Worm (Caenorhabditis elegans): Measurements from ENCODE around the gene K02E10.4.

Gene K02E10.4

ce11 chrX:2439728-2440127 lies 43.3 kb upstream of the K02E10.4 start:
- peak; percentile 67 for TF ChIP-seq nhr-80 (tag; optimal IDR thresholded peaks at IDR 0.05)
- TF ChIP-seq let-526 (GFP tag; IDR thresholded peaks at IDR 0.05): no peak
- no peak for TF ChIP-seq ztf-18 (tag; optimal IDR thresholded peaks at IDR 0.05)
- TF ChIP-seq unc-62 (GFP tag; optimal IDR thresholded peaks at IDR 0.05): no peak
- no peak for TF ChIP-seq F57C9.4 (tag; optimal IDR thresholded peaks at IDR 0.05)
- TF ChIP-seq atf-7 (tag; optimal IDR thresholded peaks at IDR 0.05): no peak
- no peak for TF ChIP-seq rec-8 (tag; optimal IDR thresholded peaks at IDR 0.05)
- TF ChIP-seq F22D6.2 (tag; optimal IDR thresholded peaks at IDR 0.05): no peak
- TF ChIP-seq lag-1 (GFP tag; IDR thresholded peaks at IDR 0.05): no peak
- no peak for TF ChIP-seq F39B2.1 (GFP tag; IDR thresholded peaks at IDR 0.05)
- peak; percentile 44 for TF ChIP-seq pha-4 (tag; optimal IDR thresholded peaks at IDR 0.05)
- TF ChIP-seq F10E7.11 (tag; optimal IDR thresholded peaks at IDR 0.05): no peak
- no peak for TF ChIP-seq ama-1 (optimal IDR thresholded peaks at IDR 0.05)
- TF ChIP-seq ama-1 (GFP tag; optimal IDR thresholded peaks at IDR 0.05): no peak
- TF ChIP-seq nhr-90 (tag; optimal IDR thresholded peaks at IDR 0.05): no peak
- no peak for TF ChIP-seq hmg-1.2 (GFP tag; IDR thresholded peaks at IDR 0.05)
- TF ChIP-seq ZK185.1 (tag; optimal IDR thresholded peaks at IDR 0.05; ENCODE audit: poor library complexity, severe bottlenecking): no peak
- peak; percentile 92 for TF ChIP-seq cebp-1 (GFP tag; IDR thresholded peaks at IDR 0.05)
- peak; percentile 95 for TF ChIP-seq cebp-1 (tag; optimal IDR thresholded peaks at IDR 0.05)
- TF ChIP-seq C06A6.2 (GFP tag; conservative IDR thresholded peaks at IDR 0.05): no peak
- TF ChIP-seq lin-40 (tag; optimal IDR thresholded peaks at IDR 0.05): no peak
- TF ChIP-seq lin-26 (GFP tag; IDR thresholded peaks at IDR 0.05): no peak
- no peak for TF ChIP-seq efl-1 (GFP tag; optimal IDR thresholded peaks at IDR 0.05)
- TF ChIP-seq lin-35 (GFP tag; optimal IDR thresholded peaks at IDR 0.05): no peak

- no peak for TF ChIP-seq ccch-3 (GFP tag; optimal IDR thresholded peaks at IDR 0.05)
- no peak for TF ChIP-seq mes-4 (tag; optimal IDR thresholded peaks at IDR 0.05)
- no peak for TF ChIP-seq Y67H2A.10 (GFP tag; conservative IDR thresholded peaks at IDR 0.05)
- TF ChIP-seq nhr-120 (GFP tag; IDR thresholded peaks at IDR 0.05): no peak
- no peak for TF ChIP-seq B0035.1 (tag; optimal IDR thresholded peaks at IDR 0.05)
- no peak for TF ChIP-seq ztf-18 (tag; optimal IDR thresholded peaks at IDR 0.05)
- TF ChIP-seq ceh-40 (GFP tag; IDR thresholded peaks at IDR 0.05): no peak
- no peak for TF ChIP-seq hmg-20 (GFP tag; IDR thresholded peaks at IDR 0.05)
- no peak for TF ChIP-seq nhr-27 (tag; optimal IDR thresholded peaks at IDR 0.05)
- TF ChIP-seq T26A5.8 (tag; optimal IDR thresholded peaks at IDR 0.05): no peak
These were observed 41.9 kb upstream of the K02E10.4 start for ce11 chrX:2441163-2441562.

- TF ChIP-seq dpff-1 (tag; optimal IDR thresholded peaks at IDR 0.05): no peak
- no peak for TF ChIP-seq rec-8 (tag; optimal IDR thresholded peaks at IDR 0.05)
- no peak for TF ChIP-seq sdz-38 (tag; optimal IDR thresholded peaks at IDR 0.05)
- no peak for TF ChIP-seq F22D6.2 (tag; optimal IDR thresholded peaks at IDR 0.05)
- TF ChIP-seq akir-1 (GFP tag; optimal IDR thresholded peaks at IDR 0.05): no peak
- no peak for TF ChIP-seq dox-1 (GFP tag; IDR thresholded peaks at IDR 0.05)
- TF ChIP-seq nfya-1 (tag; optimal IDR thresholded peaks at IDR 0.05; ENCODE audit: borderline replicate concordance, insufficient read depth): no peak
- no peak for TF ChIP-seq ztf-26 (tag; optimal IDR thresholded peaks at IDR 0.05)
- TF ChIP-seq C06A6.2 (GFP tag; conservative IDR thresholded peaks at IDR 0.05): no peak
- no peak for TF ChIP-seq F33H1.4 (GFP tag; IDR thresholded peaks at IDR 0.05)
- TF ChIP-seq egl-18 (GFP tag; IDR thresholded peaks at IDR 0.05): no peak
- no peak for TF ChIP-seq ceh-79 (tag; optimal IDR thresholded peaks at IDR 0.05)
- no peak for TF ChIP-seq T26A5.8 (tag; optimal IDR thresholded peaks at IDR 0.05)
- no peak for TF ChIP-seq nhr-120 (GFP tag; IDR thresholded peaks at IDR 0.05)
- TF ChIP-seq nhr-179 (tag; optimal IDR thresholded peaks at IDR 0.05): no peak
- no peak for TF ChIP-seq F57A8.1 (GFP tag; optimal IDR thresholded peaks at IDR 0.05)
- no peak for TF ChIP-seq B0035.1 (tag; optimal IDR thresholded peaks at IDR 0.05)
- TF ChIP-seq madf-10 (tag; optimal IDR thresholded peaks at IDR 0.05): no peak
These were observed 39.8 kb upstream of the K02E10.4 start, which contains the start of gene T07D1.3 for ce11 chrX:2443304-2443703. TSS of gene T07D1.3 (minus strand) at chrX:2443404.

All from whole organism, young adult.